Fruit fly (Drosophila melanogaster) whole organism, pupa: ENCODE data around the gene CG43390.
A peak's percentile ranks its signal among the peaks of the same experiment; 100 is the strongest.

Source experiments
- CG13204 ChIP-seq: fragments of 200-800 bp; sonication (Bioruptor generic); optimal IDR thresholded peaks from 2 replicates; lab custom pipeline; 2018; ENCODE audit warnings: missing biosample characterization, mild to moderate bottlenecking, missing genetic modification characterization, moderate library complexity
- CG14655 ChIP-seq: fragments of 200-800 bp; sonication (Bioruptor generic); optimal IDR thresholded peaks from 3 replicates; lab custom pipeline; 2017; ENCODE audit warnings: mild to moderate bottlenecking, missing biosample characterization, missing genetic modification reagents, missing genetic modification characterization
- CG8159 ChIP-seq: fragments of 200-800 bp; sonication (Bioruptor generic); optimal IDR thresholded peaks from 3 replicates; lab custom pipeline; 2018; ENCODE audit warnings: missing biosample characterization, mild to moderate bottlenecking, missing genetic modification characterization, moderate library complexity
- CG9948 ChIP-seq: fragments of 200-800 bp; sonication (Bioruptor generic); optimal IDR thresholded peaks from 2 replicates; lab custom pipeline; 2018; ENCODE audit warnings: missing biosample characterization, mild to moderate bottlenecking, missing genetic modification characterization, moderate library complexity
- D1 ChIP-seq: fragments of 200-800 bp; sonication (Bioruptor generic); optimal IDR thresholded peaks from 2 replicates; lab custom pipeline; 2018; ENCODE audit warnings: missing biosample characterization, mild to moderate bottlenecking, missing genetic modification characterization, moderate library complexity
- EcR ChIP-seq: fragments of 200-800 bp; sonication (Bioruptor generic); optimal IDR thresholded peaks from 3 replicates; lab custom pipeline; 2019; ENCODE audit warnings: missing biosample characterization, missing genetic modification characterization, mild to moderate bottlenecking, moderate library complexity, missing genetic modification reagents
- fd96Ca ChIP-seq: fragments of 200-800 bp; sonication (Bioruptor generic); IDR thresholded peaks from 3 replicates; pipeline ENCODE4 v1.3.6; 2022; ENCODE audit warnings: missing biosample characterization, missing genetic modification characterization
- gl ChIP-seq: fragments of 200-800 bp; sonication (Bioruptor generic); optimal IDR thresholded peaks from 2 replicates; lab custom pipeline; 2018; ENCODE audit warnings: missing biosample characterization, mild to moderate bottlenecking, missing genetic modification characterization
- rn ChIP-seq: fragments of 200-800 bp; sonication (Bioruptor generic); IDR thresholded peaks from 2 replicates; pipeline ENCODE4 v1.3.6; 2022; ENCODE audit warnings: missing biosample characterization, missing genetic modification characterization

DNA sequence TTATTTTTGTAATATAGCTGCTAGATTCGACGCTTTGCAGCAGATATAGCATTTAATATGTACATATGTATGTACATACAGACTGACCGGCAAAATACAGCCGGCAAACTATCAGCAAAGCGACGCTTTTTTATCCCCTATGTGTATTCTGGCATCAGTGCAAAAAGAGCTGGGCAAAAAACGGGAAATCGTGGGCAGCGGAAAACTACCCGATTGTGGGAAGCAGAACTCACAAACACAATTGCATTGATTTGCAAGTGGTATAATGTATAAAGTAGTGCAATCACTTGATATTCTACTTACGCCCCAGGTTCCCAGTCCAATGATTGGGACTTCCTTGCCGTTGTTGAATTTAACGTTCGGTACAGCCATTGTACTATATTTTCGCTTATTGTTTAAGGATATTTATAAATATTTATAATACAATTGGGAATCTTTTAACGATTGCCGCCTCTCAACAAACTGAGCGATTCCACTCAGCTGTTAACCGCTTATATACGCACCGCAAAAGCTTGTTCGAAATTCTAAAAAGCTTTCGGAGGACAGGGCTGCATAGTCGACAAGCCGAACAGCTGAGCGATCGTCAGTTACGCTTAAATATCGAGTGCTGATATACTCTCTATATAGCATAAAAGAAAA lies 43.6 kb upstream of the CG43390 start:
- TF ChIP-seq D1 (tag; lab: Kevin White, UChicago): no peak
- TF ChIP-seq CG13204 (GFP tag; lab: Kevin White, UChicago): no peak
- TF ChIP-seq CG9948 (tag; lab: Kevin White, UChicago): no peak
- TF ChIP-seq rn (GFP tag; lab: Robert Waterston, UW): no peak
- no peak for TF ChIP-seq fd96Ca (GFP tag; lab: Robert Waterston, UW)
- TF ChIP-seq gl (tag; lab: Kevin White, UChicago): no peak
- peak; percentile 44 for TF ChIP-seq EcR (GFP tag; lab: Kevin White, UChicago)
- no peak for TF ChIP-seq CG14655 (GFP tag; lab: Kevin White, UChicago)
- TF ChIP-seq CG8159 (tag; lab: Kevin White, UChicago): no peak
